Worm (Caenorhabditis elegans) whole organism, mixed stage, embryonic: ENCODE data around the gene str-182.

Source experiments
- ceh-39 ChIP-seq: fragments of 150-350 bp; optimal IDR thresholded peaks from 2 replicates; lab custom pipeline; 2014; ENCODE audit warnings: missing biosample characterization, missing genetic modification characterization
- elt-1 ChIP-seq: sonication (generic microtip); optimal IDR thresholded peaks from 2 replicates; lab custom pipeline; 2017; ENCODE audit warnings: missing genetic modification characterization, mild to moderate bottlenecking, missing compliant biosample characterization, antibody characterized with exemption, moderate library complexity, borderline replicate concordance; ENCODE audit not compliant: insufficient read depth
- lin-13 ChIP-seq: fragments of 150-350 bp; optimal IDR thresholded peaks from 2 replicates; lab custom pipeline; 2014; ENCODE audit warnings: missing biosample characterization, missing genetic modification characterization
- nhr-2 ChIP-seq: fragments of 150-350 bp; optimal IDR thresholded peaks from 2 replicates; lab custom pipeline; 2014; ENCODE audit warnings: missing biosample characterization, missing genetic modification characterization
- nhr-28 ChIP-seq: fragments of 150-350 bp; optimal IDR thresholded peaks from 2 replicates; lab custom pipeline; 2014; ENCODE audit warnings: missing biosample characterization, missing genetic modification characterization
- nhr-76 ChIP-seq: sonication (generic microtip); optimal IDR thresholded peaks from 2 replicates; lab custom pipeline; 2017; ENCODE audit warnings: missing biosample characterization, missing genetic modification characterization
- unc-62 ChIP-seq: fragments of 150-350 bp; optimal IDR thresholded peaks from 2 replicates; lab custom pipeline; 2014; ENCODE audit warnings: missing biosample characterization, missing genetic modification reagents, missing genetic modification characterization

DNA sequence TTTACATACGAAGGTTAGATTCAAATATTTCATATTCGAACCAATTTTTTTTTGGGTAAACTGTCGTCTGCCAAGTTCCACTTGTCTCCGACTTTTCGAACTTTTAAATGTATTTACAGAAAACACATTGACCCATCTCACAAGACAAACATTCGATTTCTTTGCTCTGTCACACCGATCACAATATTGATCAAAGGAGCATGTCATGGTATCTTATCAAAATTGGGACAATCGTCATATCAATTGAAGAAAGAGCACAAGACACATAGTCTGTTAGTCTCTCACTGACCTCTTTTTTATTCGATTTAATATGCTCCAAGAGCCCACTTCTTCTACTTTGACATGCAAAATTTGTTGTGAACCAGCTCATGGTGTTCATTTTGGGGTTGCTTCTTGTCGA, 22.8 kb upstream of the str-182 start, which contains the start of gene nhr-232:
- TF ChIP-seq lin-13 (tag; lab: Kevin White, UChicago) (no peak), unc-62 (GFP tag; lab: Kevin White, UChicago) (no peak), nhr-28 (no peak), ceh-39 (tag; lab: Kevin White, UChicago) (no peak), nhr-2 (no peak), elt-1 (tag; lab: Kevin White, UChicago) (no peak), nhr-76 (no peak)
